Worm (Caenorhabditis elegans) whole organism, early embryonic: ENCODE measurements around the gene T24B8.4.

ENCODE experiments used
- B0310.2 ChIP-seq: sonication (generic microtip); optimal IDR thresholded peaks from 2 replicates; lab custom pipeline; 2016; ENCODE audit warnings: mild to moderate bottlenecking, missing genetic modification characterization, missing compliant biosample characterization
- F13C5.2 ChIP-seq: sonication (generic microtip); optimal IDR thresholded peaks from 2 replicates; lab custom pipeline; 2017; ENCODE audit warnings: mild to moderate bottlenecking, missing genetic modification characterization, inconsistent platforms, missing compliant biosample characterization
- aly-1 ChIP-seq: sonication (generic microtip); optimal IDR thresholded peaks from 2 replicates; lab custom pipeline; 2016; ENCODE audit warnings: missing genetic modification characterization, missing compliant biosample characterization
- ama-1 ChIP-seq: fragments of 150-350 bp; optimal IDR thresholded peaks from 2 replicates; lab custom pipeline; 2014
- ceh-13 ChIP-seq: fragments of 200-800 bp; sonication (Bioruptor generic); optimal IDR thresholded peaks from 2 replicates; lab custom pipeline; 2018; ENCODE audit warnings: mild to moderate bottlenecking, missing genetic modification characterization, missing compliant biosample characterization
- ceh-36 ChIP-seq: sonication (generic microtip); optimal IDR thresholded peaks from 2 replicates; lab custom pipeline; 2016; ENCODE audit warnings: missing genetic modification characterization, inconsistent platforms, missing compliant biosample characterization
- ets-7 ChIP-seq: sonication (generic microtip); optimal IDR thresholded peaks from 2 replicates; lab custom pipeline; 2016; ENCODE audit warnings: missing genotype, missing genetic modification characterization, missing compliant biosample characterization
- flt-1 ChIP-seq: fragments of 200-800 bp; sonication (Bioruptor generic); IDR thresholded peaks from 2 replicates; pipeline ENCODE4 v1.3.6; 2022; ENCODE audit warnings: missing genetic modification characterization, missing compliant biosample characterization
- hmbx-1 ChIP-seq: sonication (generic microtip); optimal IDR thresholded peaks from 2 replicates; lab custom pipeline; 2016; ENCODE audit warnings: mild to moderate bottlenecking, missing genetic modification characterization, missing compliant biosample characterization
- hmg-4 ChIP-seq: fragments of 200-800 bp; sonication (Bioruptor generic); optimal IDR thresholded peaks from 2 replicates; lab custom pipeline; 2018; ENCODE audit warnings: mild to moderate bottlenecking, missing genetic modification characterization, missing compliant biosample characterization
- hnd-1 ChIP-seq: sonication (generic microtip); optimal IDR thresholded peaks from 2 replicates; lab custom pipeline; 2016; ENCODE audit warnings: missing genetic modification characterization, missing compliant biosample characterization
- pes-1 ChIP-seq: fragments of 200-800 bp; sonication (Bioruptor generic); IDR thresholded peaks from 2 replicates; pipeline ENCODE4 v1.3.6; 2022; ENCODE audit warnings: missing genetic modification reagents, missing genetic modification characterization, missing compliant biosample characterization
- scrt-1 ChIP-seq: fragments of 200-800 bp; sonication (Bioruptor generic); IDR thresholded peaks from 2 replicates; pipeline ENCODE4 v1.3.6; 2022; ENCODE audit warnings: missing genetic modification characterization, missing compliant biosample characterization
- sea-1 ChIP-seq: fragments of 200-800 bp; sonication (Bioruptor generic); conservative IDR thresholded peaks from 2 replicates; pipeline ENCODE4 v1.3.6; 2022; ENCODE audit warnings: missing genetic modification characterization, missing compliant biosample characterization
- tbx-11 ChIP-seq: fragments of 200-800 bp; sonication (Bioruptor generic); IDR thresholded peaks from 2 replicates; pipeline ENCODE4 v1.3.6; 2022; ENCODE audit warnings: missing genetic modification characterization, missing compliant biosample characterization
- tbx-37 ChIP-seq: fragments of 200-800 bp; sonication (Bioruptor generic); conservative IDR thresholded peaks from 2 replicates; pipeline ENCODE4 v1.3.6; 2022; ENCODE audit warnings: missing genetic modification reagents, missing genetic modification characterization, missing compliant biosample characterization
- tra-4 ChIP-seq: sonication (generic microtip); optimal IDR thresholded peaks from 2 replicates; lab custom pipeline; 2017; ENCODE audit warnings: missing genetic modification characterization, missing compliant biosample characterization

The T24B8.4 gene

ce11 chrII:9056215-9056819, 14.3 kb downstream of the T24B8.4 start:
- no peak for TF ChIP-seq B0310.2
- no peak for TF ChIP-seq flt-1

- TF ChIP-seq ets-7 (tag; lab: Kevin White, UChicago) (no peak), ceh-13 (GFP tag; lab: Kevin White, UChicago) (no peak), ama-1 (lab: Kevin White, UChicago) (no peak), F13C5.2 (tag; lab: Kevin White, UChicago) (peak; percentile 79), scrt-1 (peak; percentile 66; the same call in 1 of the 2 replicates), aly-1 (tag; lab: Kevin White, UChicago) (no peak), hmg-4 (GFP tag; lab: Kevin White, UChicago) (peak; percentile 50)
Observed at ce11 chrII:9054604-9055003, 16.0 kb downstream of the T24B8.4 start, which contains the start of gene chmp-7. TSS of gene chmp-7 (plus strand) at chrII:9054972.

- TF ChIP-seq tbx-37 (GFP tag; lab: Robert Waterston, UW) (no peak), hmbx-1 (tag; lab: Kevin White, UChicago) (no peak), hnd-1 (tag; lab: Kevin White, UChicago) (no peak), sea-1 (GFP tag; lab: Robert Waterston, UW) (no peak), aly-1 (tag; lab: Kevin White, UChicago) (no peak), tra-4 (tag; lab: Kevin White, UChicago) (no peak), pes-1 (GFP tag; lab: Robert Waterston, UW) (no peak), hmg-4 (GFP tag; lab: Kevin White, UChicago) (no peak), flt-1 (no peak), ceh-36 (tag; lab: Kevin White, UChicago) (no peak)
Observed at ce11 chrII:9053564-9053963, 17.1 kb downstream of the T24B8.4 start, which contains the start of gene T24B8.7. TSS of gene T24B8.7 (minus strand) at chrII:9053664.

- TF ChIP-seq hmbx-1 (tag; lab: Kevin White, UChicago): no peak
- no peak for TF ChIP-seq hmg-4 (GFP tag; lab: Kevin White, UChicago)
- TF ChIP-seq F13C5.2 (tag; lab: Kevin White, UChicago): no peak
- TF ChIP-seq tbx-37 (GFP tag; lab: Robert Waterston, UW): no peak
- TF ChIP-seq aly-1 (tag; lab: Kevin White, UChicago): no peak
- TF ChIP-seq ama-1 (lab: Kevin White, UChicago): no peak
- TF ChIP-seq ceh-13 (GFP tag; lab: Kevin White, UChicago): no peak
- TF ChIP-seq tra-4 (tag; lab: Kevin White, UChicago): no peak
- no peak for TF ChIP-seq ets-7 (tag; lab: Kevin White, UChicago)
- TF ChIP-seq scrt-1: no peak
- TF ChIP-seq sea-1 (GFP tag; lab: Robert Waterston, UW): no peak
- no peak for TF ChIP-seq ceh-36 (tag; lab: Kevin White, UChicago)
- no peak for TF ChIP-seq tbx-11
- TF ChIP-seq B0310.2: no peak
Observed at ce11 chrII:9042059-9042458, 28.6 kb downstream of the T24B8.4 start.

- TF ChIP-seq tra-4 (tag; lab: Kevin White, UChicago): no peak
- TF ChIP-seq ama-1 (lab: Kevin White, UChicago): peak; percentile 16
- TF ChIP-seq aly-1 (tag; lab: Kevin White, UChicago): no peak
Observed at ce11 chrII:9041306-9041705, 29.3 kb downstream of the T24B8.4 start, which contains the start of gene F37B12.3. TSS of gene F37B12.3 (minus strand) at chrII:9041406.

- TF ChIP-seq pes-1 (GFP tag; lab: Robert Waterston, UW): no peak
- no peak for TF ChIP-seq scrt-1
- TF ChIP-seq hmg-4 (GFP tag; lab: Kevin White, UChicago): no peak
- no peak for TF ChIP-seq ceh-13 (GFP tag; lab: Kevin White, UChicago)
- no peak for TF ChIP-seq tbx-11
- TF ChIP-seq flt-1: no peak
- TF ChIP-seq F13C5.2 (tag; lab: Kevin White, UChicago): no peak
- no peak for TF ChIP-seq aly-1 (tag; lab: Kevin White, UChicago)
- no peak for TF ChIP-seq ets-7 (tag; lab: Kevin White, UChicago)
- TF ChIP-seq hmbx-1 (tag; lab: Kevin White, UChicago): no peak
- no peak for TF ChIP-seq tra-4 (tag; lab: Kevin White, UChicago)
- no peak for TF ChIP-seq ama-1 (lab: Kevin White, UChicago)
- TF ChIP-seq B0310.2: no peak
Observed at ce11 chrII:9038736-9039135, 31.9 kb downstream of the T24B8.4 start.

- TF ChIP-seq sea-1 (GFP tag; lab: Robert Waterston, UW) (no peak), ceh-13 (GFP tag; lab: Kevin White, UChicago) (no peak), flt-1 (no peak), tbx-11 (no peak)
Observed at ce11 chrII:9038201-9038600, 32.4 kb downstream of the T24B8.4 start, which contains the start of gene gcs-1. TSS of gene gcs-1 (minus strand) at chrII:9038301.

- TF ChIP-seq hmbx-1 (tag; lab: Kevin White, UChicago) (no peak), ceh-13 (GFP tag; lab: Kevin White, UChicago) (no peak), B0310.2 (no peak), scrt-1 (no peak), tbx-11 (no peak), tra-4 (tag; lab: Kevin White, UChicago) (no peak)
Observed at ce11 chrII:9033034-9033433, 37.6 kb downstream of the T24B8.4 start.
